Worm (Caenorhabditis elegans) whole organism, L4 larva: Measurements from ENCODE around the gene ZK813.4.

Experiments used
- F26F4.8 ChIP-seq: fragments of 200-800 bp; sonication (Bioruptor generic); conservative IDR thresholded peaks from 2 replicates; pipeline ENCODE4 v1.3.6; 2022; ENCODE audit warnings: missing genetic modification characterization, missing compliant biosample characterization
- aha-1 ChIP-seq: fragments of 150-350 bp; peaks from one replicate; lab custom pipeline; 2014; ENCODE audit warnings: missing biosample characterization, missing genetic modification characterization
- ceh-20 ChIP-seq: fragments of 200-800 bp; sonication (Bioruptor generic); IDR thresholded peaks from 2 replicates; pipeline ENCODE4 v1.3.6; 2022; ENCODE audit warnings: missing genetic modification reagents, missing genetic modification characterization, missing compliant biosample characterization
- ces-1 ChIP-seq: fragments of 150-350 bp; sonication (generic microtip); optimal IDR thresholded peaks from 4 replicates; lab custom pipeline; 2014; ENCODE audit warnings: missing biosample characterization, missing genetic modification reagents, missing genetic modification characterization
- daf-19 ChIP-seq: fragments of 200-800 bp; sonication (Bioruptor generic); conservative IDR thresholded peaks from 2 replicates; pipeline ENCODE4 v1.3.6; 2022; ENCODE audit warnings: missing genetic modification characterization, missing compliant biosample characterization
- dpl-1 ChIP-seq: fragments of 150-350 bp; optimal IDR thresholded peaks from 2 replicates; lab custom pipeline; 2014; ENCODE audit warnings: missing biosample characterization, missing genetic modification reagents, missing genetic modification characterization
- egl-27 ChIP-seq: sonication (generic microtip); optimal IDR thresholded peaks from 3 replicates; lab custom pipeline; 2017; ENCODE audit warnings: missing biosample characterization, missing genetic modification reagents, missing genetic modification characterization
- madf-5 ChIP-seq, 2 experiments: fragments of 200-800 bp; sonication (Bioruptor generic); IDR thresholded peaks; 2 replicates each; pipeline ENCODE4 v1.3.6; 2022; ENCODE audit warnings: missing compliant biosample characterization in 2 of 2, missing genetic modification characterization in 2 of 2
- nhr-76 ChIP-seq: fragments of 150-350 bp; optimal IDR thresholded peaks from 2 replicates; lab custom pipeline; 2014; ENCODE audit warnings: missing biosample characterization, missing genetic modification characterization
- nhr-77 ChIP-seq: fragments of 150-350 bp; optimal IDR thresholded peaks from 2 replicates; lab custom pipeline; 2014; ENCODE audit warnings: missing biosample characterization, missing genetic modification characterization
- unc-62 ChIP-seq, 3 experiments: fragments of 150-350 bp in 1 of 3; sonication (generic microtip); optimal IDR thresholded peaks in 2 of 3; peaks in 1 of 3; 1 replicate in 1 of 3; 2 replicates in 2 of 3; lab custom pipeline; 2014 to 2017; ENCODE audit warnings: missing biosample characterization in 3 of 3, missing genetic modification characterization in 3 of 3, missing genetic modification reagents in 3 of 3, missing genotype in 1 of 3
- zag-1 ChIP-seq: fragments of 150-350 bp; optimal IDR thresholded peaks from 2 replicates; lab custom pipeline; 2014; ENCODE audit warnings: missing biosample characterization, missing genetic modification characterization

DNA sequence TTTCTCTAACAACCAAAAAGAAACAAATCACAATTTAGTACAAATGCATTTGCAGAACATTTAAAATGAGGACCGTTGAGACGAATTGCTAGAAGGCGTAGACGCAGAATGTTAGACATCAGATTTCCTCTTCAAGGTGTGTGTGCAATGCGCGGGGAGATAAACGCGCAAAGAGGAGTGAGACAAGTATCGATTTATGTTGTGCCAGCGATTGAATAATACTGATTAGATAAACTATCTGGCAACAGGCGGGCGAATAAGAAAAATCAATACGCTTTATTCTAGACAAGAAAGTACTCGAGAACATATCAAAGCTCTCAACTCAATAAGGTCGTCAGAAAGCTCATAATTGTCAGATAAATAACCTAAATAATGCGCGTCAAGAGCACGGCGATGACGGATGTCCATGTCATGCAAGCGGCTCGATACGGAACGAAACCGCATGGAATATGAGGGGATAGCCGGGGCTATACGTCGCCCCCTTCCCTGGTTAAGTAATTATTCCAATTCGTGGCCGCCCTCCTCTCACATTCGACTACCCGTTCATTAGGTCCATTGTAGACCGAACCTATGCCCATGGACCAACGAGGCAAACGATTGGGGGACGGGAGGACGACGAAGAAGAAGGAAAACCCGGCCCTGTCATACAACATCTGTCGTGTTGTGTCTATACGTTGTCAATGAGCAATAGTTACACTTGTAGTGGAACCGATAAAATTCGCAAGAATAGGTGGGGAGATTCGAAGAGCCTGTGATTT lies 37.3 kb upstream of the ZK813.4 start:
- TF ChIP-seq nhr-77 (tag; lab: Kevin White, UChicago): no peak
- no peak for TF ChIP-seq dpl-1 (GFP tag; lab: Kevin White, UChicago)
- TF ChIP-seq ceh-20 (GFP tag; lab: Robert Waterston, UW): no peak
- TF ChIP-seq ces-1 (GFP tag; lab: Kevin White, UChicago): no peak
- no peak for TF ChIP-seq unc-62 (GFP tag; optimal IDR thresholded peaks at IDR 0.05 in 1 of 2; lab: Kevin White, UChicago)
- no peak for TF ChIP-seq unc-62 (tag; optimal IDR thresholded peaks at IDR 0.05; lab: Kevin White, UChicago)
- TF ChIP-seq zag-1 (tag; lab: Kevin White, UChicago): no peak
- TF ChIP-seq nhr-76 (tag; lab: Kevin White, UChicago): no peak
- no peak for TF ChIP-seq egl-27 (tag; lab: Kevin White, UChicago)
- TF ChIP-seq aha-1 (tag; lab: Kevin White, UChicago): no peak
- TF ChIP-seq F26F4.8 (GFP tag; lab: Robert Waterston, UW): no peak
- TF ChIP-seq daf-19 (GFP tag; lab: Robert Waterston, UW): no peak
- TF ChIP-seq madf-5 (GFP tag; IDR thresholded peaks at IDR 0.05; lab: Robert Waterston, UW): no peak
